Worm (Caenorhabditis elegans) whole organism, late embryonic: ENCODE results near the gene gst-18.

Experiments
- C38D4.7 ChIP-seq: fragments of 200-800 bp; sonication (Bioruptor generic); optimal IDR thresholded peaks from 2 replicates; lab custom pipeline; 2018; ENCODE audit warnings: mild to moderate bottlenecking, missing genetic modification characterization, moderate library complexity, missing compliant biosample characterization
- T23F11.4 ChIP-seq: fragments of 200-800 bp; sonication (Bioruptor generic); optimal IDR thresholded peaks from 2 replicates; lab custom pipeline; 2018; ENCODE audit warnings: mild to moderate bottlenecking, missing genetic modification characterization, missing compliant biosample characterization
- Y22D7AL.16 ChIP-seq: sonication (generic microtip); optimal IDR thresholded peaks from 2 replicates; lab custom pipeline; 2016; ENCODE audit warnings: missing genetic modification characterization, missing compliant biosample characterization
- ceh-19 ChIP-seq: fragments of 200-800 bp; sonication (Bioruptor generic); optimal IDR thresholded peaks from 2 replicates; lab custom pipeline; 2018; ENCODE audit warnings: mild to moderate bottlenecking, missing genetic modification characterization, missing compliant biosample characterization
- dve-1 ChIP-seq: sonication (generic microtip); optimal IDR thresholded peaks from 2 replicates; lab custom pipeline; 2017; ENCODE audit warnings: antibody characterized with exemption, mild to moderate bottlenecking, missing genetic modification characterization, missing compliant biosample characterization
- elt-2 ChIP-seq: sonication (generic microtip); optimal IDR thresholded peaks from 2 replicates; lab custom pipeline; 2016; ENCODE audit warnings: missing genetic modification reagents, missing genetic modification characterization, missing compliant biosample characterization
- eyg-1 ChIP-seq: sonication (generic microtip); optimal IDR thresholded peaks from 2 replicates; lab custom pipeline; 2016; ENCODE audit warnings: missing genotype, missing genetic modification characterization, missing compliant biosample characterization
- nhr-11 ChIP-seq: fragments of 150-350 bp; optimal IDR thresholded peaks from 2 replicates; lab custom pipeline; 2014; ENCODE audit warnings: missing biosample characterization, missing genetic modification characterization
- pha-4 ChIP-seq: fragments of 150-350 bp; optimal IDR thresholded peaks from 2 replicates; lab custom pipeline; 2018; ENCODE audit warnings: missing biosample characterization, missing genetic modification reagents, missing genetic modification characterization
- pqm-1 ChIP-seq: sonication (generic microtip); optimal IDR thresholded peaks from 2 replicates; lab custom pipeline; 2016; ENCODE audit warnings: missing genetic modification characterization, missing compliant biosample characterization
- tbx-2 ChIP-seq: sonication (generic microtip); optimal IDR thresholded peaks from 2 replicates; lab custom pipeline; 2016; ENCODE audit warnings: missing genetic modification characterization, missing compliant biosample characterization
- unc-86 ChIP-seq: sonication (generic microtip); optimal IDR thresholded peaks from 2 replicates; lab custom pipeline; 2016; ENCODE audit warnings: missing genetic modification characterization, missing compliant biosample characterization

- TF ChIP-seq pha-4 (tag; lab: Kevin White, UChicago) (no peak), C38D4.7 (GFP tag; lab: Kevin White, UChicago) (no peak), dve-1 (tag; lab: Kevin White, UChicago) (no peak), eyg-1 (tag; lab: Kevin White, UChicago) (no peak), tbx-2 (tag; lab: Kevin White, UChicago) (no peak), elt-2 (tag; lab: Kevin White, UChicago) (no peak), ceh-19 (GFP tag; lab: Kevin White, UChicago) (no peak), nhr-11 (tag; lab: Kevin White, UChicago) (no peak), unc-86 (no peak), Y22D7AL.16 (tag; lab: Kevin White, UChicago) (no peak), pqm-1 (tag; lab: Kevin White, UChicago) (no peak), T23F11.4 (no peak)
These were observed 12.9 kb downstream of the gst-18 start, which contains the start of gene gst-12 for ce11 chrII:13617808-13618207.
